Worm (Caenorhabditis elegans) whole organism, L3 larva: Measurements from ENCODE around the gene acy-2.

ENCODE experiments used
- R02D3.7 ChIP-seq: fragments of 150-350 bp; optimal IDR thresholded peaks from 2 replicates; lab custom pipeline; 2014; ENCODE audit warnings: missing biosample characterization, missing genetic modification characterization
- aly-2 ChIP-seq: fragments of 150-350 bp; optimal IDR thresholded peaks from 2 replicates; lab custom pipeline; 2014; ENCODE audit warnings: missing biosample characterization, missing genetic modification characterization
- ama-1 ChIP-seq: fragments of 150-350 bp; optimal IDR thresholded peaks from 2 replicates; lab custom pipeline; 2018
- daf-12 ChIP-seq: fragments of 150-350 bp; optimal IDR thresholded peaks from 2 replicates; lab custom pipeline; 2014; ENCODE audit warnings: missing biosample characterization, missing genetic modification reagents, missing genetic modification characterization
- egl-27 ChIP-seq: sonication (generic microtip); optimal IDR thresholded peaks from 4 replicates; lab custom pipeline; 2017; ENCODE audit warnings: missing biosample characterization, missing genetic modification reagents, missing genetic modification characterization
- egl-5 ChIP-seq: fragments of 150-350 bp; optimal IDR thresholded peaks from 2 replicates; lab custom pipeline; 2017; ENCODE audit warnings: missing biosample characterization, missing genetic modification reagents, missing genetic modification characterization, inconsistent platforms
- elt-1 ChIP-seq: fragments of 150-350 bp; optimal IDR thresholded peaks from 2 replicates; lab custom pipeline; 2014; ENCODE audit warnings: missing biosample characterization, missing genetic modification characterization
- elt-2 ChIP-seq: sonication (generic microtip); optimal IDR thresholded peaks from 2 replicates; lab custom pipeline; 2016; ENCODE audit warnings: missing genetic modification reagents, mild to moderate bottlenecking, missing genetic modification characterization, missing compliant biosample characterization
- elt-3 ChIP-seq, 3 experiments: fragments of 150-350 bp in 1 of 3; sonication (generic microtip) in 2 of 3; optimal IDR thresholded peaks; 2 replicates in 2 of 3; 4 replicates in 1 of 3; lab custom pipeline; 2014 to 2017; ENCODE audit warnings: missing biosample characterization in 3 of 3, missing genetic modification characterization in 3 of 3
- eor-1 ChIP-seq, 2 experiments: fragments of 150-350 bp; optimal IDR thresholded peaks; 2 replicates each; lab custom pipeline; 2014 to 2018; ENCODE audit warnings: missing biosample characterization in 2 of 2, missing genetic modification characterization in 2 of 2
- fkh-10 ChIP-seq: sonication (generic microtip); optimal IDR thresholded peaks from 2 replicates; lab custom pipeline; 2017; ENCODE audit warnings: missing biosample characterization, missing genetic modification reagents, missing genetic modification characterization
- fkh-2 ChIP-seq: fragments of 150-350 bp; optimal IDR thresholded peaks from 2 replicates; lab custom pipeline; 2014; ENCODE audit warnings: missing biosample characterization, missing genetic modification reagents, missing genetic modification characterization
- hmg-11 ChIP-seq: sonication (generic microtip); optimal IDR thresholded peaks from 2 replicates; lab custom pipeline; 2016; ENCODE audit warnings: missing genetic modification characterization, missing compliant biosample characterization
- jun-1 ChIP-seq: fragments of 150-350 bp; optimal IDR thresholded peaks from 2 replicates; lab custom pipeline; 2014; ENCODE audit warnings: missing biosample characterization, missing genetic modification reagents, missing genetic modification characterization
- lin-15B ChIP-seq: fragments of 150-350 bp; optimal IDR thresholded peaks from 2 replicates; lab custom pipeline; 2014; ENCODE audit warnings: missing biosample characterization, missing genetic modification characterization
- lin-39 ChIP-seq: fragments of 150-350 bp; optimal IDR thresholded peaks from 2 replicates; lab custom pipeline; 2018; ENCODE audit warnings: missing biosample characterization, missing genetic modification reagents, missing genetic modification characterization
- lsy-12 ChIP-seq: sonication (generic microtip); optimal IDR thresholded peaks from 2 replicates; lab custom pipeline; 2016; ENCODE audit warnings: mild to moderate bottlenecking, missing genetic modification characterization, missing compliant biosample characterization
- mml-1 ChIP-seq: fragments of 150-350 bp; sonication (generic microtip); optimal IDR thresholded peaks from 3 replicates; lab custom pipeline; 2014; ENCODE audit warnings: missing biosample characterization, missing genetic modification characterization
- nfya-1 ChIP-seq: sonication (generic microtip); optimal IDR thresholded peaks from 2 replicates; lab custom pipeline; 2017; ENCODE audit warnings: missing genetic modification characterization, mild to moderate bottlenecking, missing compliant biosample characterization, antibody characterized with exemption, moderate library complexity; ENCODE audit not compliant: insufficient read depth
- nhr-11 ChIP-seq: fragments of 150-350 bp; optimal IDR thresholded peaks from 2 replicates; lab custom pipeline; 2014; ENCODE audit warnings: missing biosample characterization, missing genetic modification characterization
- nhr-12 ChIP-seq: fragments of 150-350 bp; optimal IDR thresholded peaks from 2 replicates; lab custom pipeline; 2014; ENCODE audit warnings: missing biosample characterization, missing genetic modification characterization
- nhr-23 ChIP-seq: fragments of 150-350 bp; optimal IDR thresholded peaks from 2 replicates; lab custom pipeline; 2014; ENCODE audit warnings: missing biosample characterization, missing genetic modification reagents, missing genetic modification characterization
- nhr-237 ChIP-seq: fragments of 150-350 bp; optimal IDR thresholded peaks from 2 replicates; lab custom pipeline; 2014; ENCODE audit warnings: missing biosample characterization, missing genetic modification characterization
- nhr-25 ChIP-seq: sonication (generic microtip); optimal IDR thresholded peaks from 2 replicates; lab custom pipeline; 2017; ENCODE audit warnings: missing biosample characterization, missing genetic modification characterization
- nhr-43 ChIP-seq: sonication (generic microtip); optimal IDR thresholded peaks from 2 replicates; lab custom pipeline; 2016; ENCODE audit warnings: mild to moderate bottlenecking, missing genetic modification characterization, missing compliant biosample characterization; ENCODE audit not compliant: poor library complexity, severe bottlenecking
- nhr-67 ChIP-seq: fragments of 150-350 bp; optimal IDR thresholded peaks from 2 replicates; lab custom pipeline; 2014; ENCODE audit warnings: missing biosample characterization, missing genetic modification characterization
- nhr-76 ChIP-seq: fragments of 150-350 bp; sonication (generic microtip); optimal IDR thresholded peaks from 5 replicates; lab custom pipeline; 2014; ENCODE audit warnings: missing biosample characterization, missing genetic modification characterization
- nhr-77 ChIP-seq: fragments of 150-350 bp; optimal IDR thresholded peaks from 2 replicates; lab custom pipeline; 2014; ENCODE audit warnings: missing biosample characterization, missing genetic modification characterization
- pha-4 ChIP-seq: fragments of 150-350 bp; optimal IDR thresholded peaks from 2 replicates; lab custom pipeline; 2014; ENCODE audit warnings: missing biosample characterization, missing genetic modification reagents, missing genetic modification characterization
- pqm-1 ChIP-seq: fragments of 150-350 bp; optimal IDR thresholded peaks from 2 replicates; lab custom pipeline; 2017; ENCODE audit warnings: missing biosample characterization, missing genetic modification characterization, inconsistent platforms
- skn-1 ChIP-seq: fragments of 150-350 bp; optimal IDR thresholded peaks from 2 replicates; lab custom pipeline; 2014; ENCODE audit warnings: missing biosample characterization, missing genetic modification characterization
- snpc-4 ChIP-seq: fragments of 150-350 bp; optimal IDR thresholded peaks from 2 replicates; lab custom pipeline; 2014; ENCODE audit warnings: missing biosample characterization, missing genetic modification characterization
- tbx-2 ChIP-seq: sonication (generic microtip); optimal IDR thresholded peaks from 2 replicates; lab custom pipeline; 2016; ENCODE audit warnings: mild to moderate bottlenecking, missing genetic modification characterization, missing compliant biosample characterization
- unc-62 ChIP-seq: fragments of 150-350 bp; sonication (generic microtip); optimal IDR thresholded peaks from 4 replicates; lab custom pipeline; 2014; ENCODE audit warnings: missing biosample characterization, missing genetic modification reagents, missing genetic modification characterization
- ztf-11 ChIP-seq: fragments of 150-350 bp; optimal IDR thresholded peaks from 2 replicates; lab custom pipeline; 2014; ENCODE audit warnings: missing biosample characterization, missing genetic modification characterization
- ztf-4 ChIP-seq: fragments of 150-350 bp; optimal IDR thresholded peaks from 2 replicates; lab custom pipeline; 2014; ENCODE audit warnings: missing biosample characterization, missing genetic modification characterization

acy-2 gene

ce11 chrV:5975724-5976123 is at the start of gene acy-2:
Gene acy-2, plus strand, starts transcription at chrV:5976024.
- TF ChIP-seq nhr-23 (tag; lab: Kevin White, UChicago) (no peak), lin-39 (no peak), nhr-77 (no peak), egl-5 (tag; lab: Kevin White, UChicago) (no peak), pha-4 (tag; lab: Kevin White, UChicago) (no peak), nfya-1 (tag; lab: Kevin White, UChicago) (no peak), elt-1 (no peak), snpc-4 (tag; lab: Kevin White, UChicago) (no peak), elt-3 (tag; optimal IDR thresholded peaks at IDR 0.05; lab: Kevin White, UChicago) (no peak), R02D3.7 (tag; lab: Kevin White, UChicago) (no peak), ztf-4 (tag; lab: Kevin White, UChicago) (no peak), aly-2 (tag; lab: Kevin White, UChicago) (no peak), hmg-11 (tag; lab: Kevin White, UChicago) (no peak), tbx-2 (tag; lab: Kevin White, UChicago) (no peak)

DNA sequence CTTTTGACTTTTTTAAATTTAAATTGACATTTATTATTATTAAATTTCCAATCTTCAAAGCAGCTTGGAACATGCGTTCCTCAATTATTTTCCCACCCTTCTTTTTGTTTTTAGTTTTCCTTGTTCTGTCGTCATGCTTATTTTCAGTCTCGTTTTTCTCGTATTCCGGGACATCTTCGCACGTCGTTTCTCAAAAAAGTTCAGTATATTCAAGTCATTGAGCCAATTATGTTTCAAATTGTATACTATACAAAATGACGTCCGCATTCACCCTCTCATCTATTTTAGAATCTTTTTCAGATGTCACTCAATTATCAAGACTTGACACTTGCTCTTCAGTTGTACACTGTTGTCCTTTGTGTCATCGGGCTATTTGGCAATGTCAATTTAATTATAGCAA is 48.5 kb upstream of the acy-2 start, which contains the start of gene srsx-17:
Gene srsx-17 (plus strand): TSS at position 301 of the 400 bp plus-strand sequence.
- no peak for TF ChIP-seq fkh-2 (tag; lab: Kevin White, UChicago)

DNA sequence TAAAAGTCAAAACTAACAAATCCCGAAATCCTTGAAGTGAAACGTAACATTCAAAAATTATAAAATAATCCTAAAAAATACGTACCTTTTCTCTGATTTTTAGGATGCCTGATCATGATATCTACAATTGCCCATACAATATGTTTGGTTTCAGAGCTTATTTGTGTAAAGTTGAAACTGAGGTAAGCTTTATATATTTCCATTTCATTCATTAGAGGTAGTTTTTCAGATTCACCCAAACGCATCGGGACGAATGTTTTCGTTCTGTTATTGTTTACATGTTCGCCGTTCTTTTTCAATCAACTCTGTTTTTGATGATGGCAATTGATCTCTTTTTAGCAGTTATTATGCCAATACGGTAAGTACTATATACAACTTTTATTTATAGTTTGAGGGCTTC is 47.8 kb upstream of the acy-2 start:
- TF ChIP-seq lin-15B: no peak
- no peak for TF ChIP-seq egl-5 (tag; lab: Kevin White, UChicago)
- TF ChIP-seq R02D3.7 (tag; lab: Kevin White, UChicago): no peak
- TF ChIP-seq snpc-4 (tag; lab: Kevin White, UChicago): no peak
- no peak for TF ChIP-seq nhr-76 (tag; lab: Kevin White, UChicago)
- TF ChIP-seq nhr-12 (tag; lab: Kevin White, UChicago): no peak
- no peak for TF ChIP-seq egl-27 (tag; lab: Kevin White, UChicago)
- no peak for TF ChIP-seq nhr-11 (tag; lab: Kevin White, UChicago)
- no peak for TF ChIP-seq daf-12
- no peak for TF ChIP-seq nhr-23 (tag; lab: Kevin White, UChicago)
- no peak for TF ChIP-seq ztf-4 (tag; lab: Kevin White, UChicago)
- TF ChIP-seq skn-1 (tag; lab: Kevin White, UChicago): no peak
- no peak for TF ChIP-seq ama-1 (lab: Kevin White, UChicago)
- TF ChIP-seq lsy-12: no peak
- no peak for TF ChIP-seq elt-3 (tag; optimal IDR thresholded peaks at IDR 0.05; lab: Kevin White, UChicago)
- TF ChIP-seq eor-1 (tag; optimal IDR thresholded peaks at IDR 0.05; lab: Kevin White, UChicago): no peak
- TF ChIP-seq nfya-1 (tag; lab: Kevin White, UChicago): no peak
- no peak for TF ChIP-seq fkh-10 (GFP tag; lab: Kevin White, UChicago)

DNA sequence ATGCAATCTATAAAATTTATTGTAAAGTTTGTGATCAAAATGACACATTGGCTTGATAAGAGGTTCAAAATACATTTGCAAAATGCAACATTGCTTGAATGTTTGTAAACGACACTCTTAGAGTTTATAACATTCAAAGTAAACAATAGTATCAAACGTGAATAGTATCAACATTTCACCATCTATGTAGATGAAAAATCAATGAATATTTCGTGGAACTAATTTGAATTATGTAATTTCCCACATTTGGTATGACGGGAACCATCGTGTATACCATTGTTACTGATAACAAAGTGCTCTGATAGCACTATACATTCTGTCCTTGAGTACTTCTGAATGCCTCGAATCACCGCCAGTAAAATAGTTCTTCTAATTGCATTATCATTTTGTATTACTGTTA is 45.2 kb upstream of the acy-2 start, which contains the start of gene galt-1:
Gene galt-1 (plus strand): TSS at position 318 of the 400 bp plus-strand sequence.
- TF ChIP-seq elt-2 (tag; lab: Kevin White, UChicago): peak; percentile 77
- no peak for TF ChIP-seq eor-1 (tag; optimal IDR thresholded peaks at IDR 0.05; lab: Kevin White, UChicago)
- TF ChIP-seq pha-4 (tag; lab: Kevin White, UChicago): peak; percentile 15
- no peak for TF ChIP-seq nhr-67 (tag; lab: Kevin White, UChicago)
- TF ChIP-seq pqm-1 (tag; lab: Kevin White, UChicago): peak; percentile 34
- TF ChIP-seq daf-12: no peak

DNA sequence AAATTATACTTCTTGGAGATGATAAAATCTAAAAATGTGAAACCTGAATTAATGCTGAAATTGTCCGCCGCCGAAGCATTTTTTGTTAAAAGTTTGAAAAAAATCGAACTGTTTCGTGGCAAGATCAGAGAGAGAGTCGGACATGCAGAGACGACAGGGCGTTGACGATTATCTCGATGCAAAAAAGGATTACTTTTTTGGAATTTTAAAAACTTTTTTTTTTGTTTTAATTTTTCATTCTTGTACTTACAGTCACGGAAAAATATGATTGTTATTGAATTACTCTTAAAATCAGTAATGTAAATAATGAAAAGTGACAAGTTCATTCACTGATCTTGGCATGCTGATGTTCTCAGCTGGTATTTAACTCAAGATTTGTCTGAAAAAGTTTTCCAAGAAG is 39.1 kb upstream of the acy-2 start, which contains the start of the genes M03F8.5 and M03F8.7:
Gene M03F8.5 (minus strand): TSS at position 101 of the 400 bp plus-strand sequence.
Gene M03F8.7 (plus strand): TSS at position 249 of the 400 bp plus-strand sequence.
- TF ChIP-seq nhr-43 (no peak), ztf-11 (tag; lab: Kevin White, UChicago) (no peak), jun-1 (no peak), nhr-12 (tag; lab: Kevin White, UChicago) (no peak), lin-15B (no peak), mml-1 (tag; lab: Kevin White, UChicago) (no peak), daf-12 (no peak), nhr-25 (tag; lab: Kevin White, UChicago) (no peak), nfya-1 (tag; lab: Kevin White, UChicago) (no peak), snpc-4 (tag; lab: Kevin White, UChicago) (no peak), egl-5 (tag; lab: Kevin White, UChicago) (no peak), nhr-77 (no peak), elt-1 (no peak), nhr-237 (tag; lab: Kevin White, UChicago) (no peak), unc-62 (no peak), elt-2 (tag; lab: Kevin White, UChicago) (no peak)
